Worm (Caenorhabditis elegans): ENCODE data around the gene zipt-13.

DNA sequence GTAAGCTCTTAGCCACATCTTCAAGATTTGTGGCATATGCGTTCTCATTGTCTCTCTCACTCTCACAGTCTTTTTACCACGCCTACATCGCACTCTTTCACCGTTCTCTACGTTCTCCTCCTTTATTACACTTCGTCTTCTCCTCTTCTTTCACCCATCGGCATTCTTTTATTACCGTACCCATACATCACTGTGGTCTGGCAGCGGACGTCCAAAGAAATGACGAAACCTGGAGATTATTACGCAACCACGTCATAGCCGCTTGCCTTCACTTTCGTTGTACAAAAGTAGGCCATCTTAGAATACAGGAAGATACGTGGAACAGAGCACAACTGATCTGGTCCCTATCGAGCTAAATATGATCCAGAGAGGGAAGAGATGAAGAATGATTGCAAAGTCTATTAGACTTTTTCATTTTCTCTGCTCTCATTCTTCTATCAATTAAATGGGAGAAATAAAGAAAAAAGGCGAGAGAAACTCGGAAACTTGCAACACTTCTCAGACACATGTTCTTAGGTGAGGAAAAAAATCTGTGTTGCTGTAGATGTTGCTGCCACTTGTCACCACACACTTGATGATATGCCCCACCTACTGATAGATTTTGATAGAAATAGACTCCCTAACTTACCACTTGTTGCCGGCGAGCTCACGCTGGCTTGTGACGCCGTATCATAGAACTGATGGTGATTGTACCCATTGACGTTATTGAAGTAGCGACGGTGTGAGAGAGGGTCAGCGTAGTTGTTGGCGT is 32.3 kb downstream of the zipt-13 start:
- TF ChIP-seq ztf-29 (GFP tag; IDR thresholded peaks at IDR 0.05) (no peak), ref-1 (GFP tag; conservative IDR thresholded peaks at IDR 0.05) (no peak), tab-1 (GFP tag; IDR thresholded peaks at IDR 0.05) (no peak), flt-1 (GFP tag; IDR thresholded peaks at IDR 0.05) (peak; percentile 62; the same call in 1 of the 2 replicates), cog-1 (tag; optimal IDR thresholded peaks at IDR 0.05) (peak; percentile 55), med-1 (GFP tag; optimal IDR thresholded peaks at IDR 0.05; ENCODE audit: insufficient read depth) (no peak), ztf-23 (GFP tag; IDR thresholded peaks at IDR 0.05) (no peak), klf-2 (GFP tag; conservative IDR thresholded peaks at IDR 0.05) (no peak)
